Fruit fly (Drosophila melanogaster) whole organism, embryonic: ENCODE measurements around the gene NFAT.

Experiments used
- CG10209 ChIP-seq: fragments of 200-800 bp; sonication (Bioruptor generic); optimal IDR thresholded peaks from 3 replicates; lab custom pipeline; 2017; ENCODE audit warnings: missing biosample characterization, mild to moderate bottlenecking, missing genetic modification characterization, missing genetic modification reagents
- CG12299 ChIP-seq: fragments of 200-800 bp; sonication (Bioruptor generic); optimal IDR thresholded peaks from 2 replicates; lab custom pipeline; 2018; ENCODE audit warnings: missing biosample characterization, mild to moderate bottlenecking, missing genetic modification characterization
- CG1233 ChIP-seq: fragments of 200-800 bp; sonication (Bioruptor generic); optimal IDR thresholded peaks from 4 replicates; lab custom pipeline; 2018; ENCODE audit warnings: missing biosample characterization, mild to moderate bottlenecking, missing genetic modification characterization
- CG13624 ChIP-seq: fragments of 200-800 bp; sonication (Bioruptor generic); optimal IDR thresholded peaks from 2 replicates; lab custom pipeline; 2016; ENCODE audit warnings: missing biosample characterization, missing genetic modification characterization
- CG14050 ChIP-seq: fragments of 200-800 bp; sonication (Bioruptor generic); IDR thresholded peaks from 3 replicates; pipeline ENCODE4 v1.3.6; 2022; ENCODE audit warnings: missing biosample characterization, missing genetic modification characterization
- CG14860 ChIP-seq: fragments of 200-800 bp; sonication (Bioruptor generic); IDR thresholded peaks from 3 replicates; pipeline ENCODE4 v1.3.6; 2022; ENCODE audit warnings: missing biosample characterization, missing genetic modification characterization; ENCODE audit not compliant: partially characterized antibody
- CG15011 ChIP-seq: fragments of 200-800 bp; sonication (Bioruptor generic); optimal IDR thresholded peaks from 3 replicates; lab custom pipeline; 2018; ENCODE audit warnings: missing biosample characterization, mild to moderate bottlenecking, missing genetic modification characterization
- CG1647 ChIP-seq: fragments of 200-800 bp; sonication (Bioruptor generic); optimal IDR thresholded peaks from 3 replicates; lab custom pipeline; 2016; ENCODE audit warnings: missing biosample characterization, missing genetic modification characterization
- CG16863 ChIP-seq: fragments of 200-800 bp; sonication (Bioruptor generic); optimal IDR thresholded peaks from 3 replicates; lab custom pipeline; 2016; ENCODE audit warnings: missing biosample characterization, missing genetic modification characterization
- CG17912 ChIP-seq: fragments of 200-800 bp; sonication (Bioruptor generic); optimal IDR thresholded peaks from 2 replicates; lab custom pipeline; 2018; ENCODE audit warnings: missing biosample characterization, mild to moderate bottlenecking, missing genetic modification characterization
- CG18619 ChIP-seq: fragments of 200-800 bp; sonication (Bioruptor generic); optimal IDR thresholded peaks from 3 replicates; lab custom pipeline; 2017; ENCODE audit warnings: missing biosample characterization, mild to moderate bottlenecking, missing genetic modification characterization
- CG2129 ChIP-seq: fragments of 200-800 bp; sonication (Bioruptor generic); IDR thresholded peaks from 2 replicates; pipeline ENCODE4 v1.3.6; 2022; ENCODE audit warnings: missing biosample characterization, missing genetic modification characterization; ENCODE audit not compliant: partially characterized antibody
- CG30403 ChIP-seq: fragments of 200-800 bp; sonication (Bioruptor generic); optimal IDR thresholded peaks from 3 replicates; lab custom pipeline; 2016; ENCODE audit warnings: missing biosample characterization, missing genetic modification characterization
- CG31388 ChIP-seq: fragments of 200-800 bp; sonication (Bioruptor generic); optimal IDR thresholded peaks from 2 replicates; lab custom pipeline; 2016; ENCODE audit warnings: missing biosample characterization, missing genetic modification characterization
- CG34422 ChIP-seq: fragments of 200-800 bp; sonication (Bioruptor generic); IDR thresholded peaks from 3 replicates; pipeline ENCODE4 v1.3.6; 2022; ENCODE audit warnings: missing biosample characterization, missing genetic modification characterization
- CG8089 ChIP-seq: fragments of 200-800 bp; sonication (Bioruptor generic); optimal IDR thresholded peaks from 3 replicates; lab custom pipeline; 2016; ENCODE audit warnings: missing biosample characterization, missing genetic modification characterization
- CHES-1-like ChIP-seq: fragments of 200-800 bp; sonication (Bioruptor generic); optimal IDR thresholded peaks from 2 replicates; lab custom pipeline; 2016; ENCODE audit warnings: missing biosample characterization, missing genetic modification characterization
- Deaf1 ChIP-seq: fragments of 200-800 bp; optimal IDR thresholded peaks from 3 replicates; lab custom pipeline; 2019; ENCODE audit warnings: missing biosample characterization, mild to moderate bottlenecking, missing genetic modification characterization, moderate library complexity
- Drgx ChIP-seq: fragments of 200-800 bp; sonication (Bioruptor generic); IDR thresholded peaks from 2 replicates; pipeline ENCODE4 v1.3.6; 2022; ENCODE audit warnings: missing biosample characterization, missing genetic modification characterization
- Fer3 ChIP-seq: fragments of 200-800 bp; sonication (Bioruptor generic); optimal IDR thresholded peaks from 2 replicates; lab custom pipeline; 2018; ENCODE audit warnings: missing biosample characterization, mild to moderate bottlenecking, missing genetic modification characterization, moderate library complexity
- HLH54F ChIP-seq: fragments of 200-800 bp; sonication (Bioruptor generic); optimal IDR thresholded peaks from 3 replicates; lab custom pipeline; 2016; ENCODE audit warnings: missing biosample characterization, missing genetic modification characterization
- Kr ChIP-seq: fragments of 200-800 bp; sonication (Bioruptor generic); optimal IDR thresholded peaks from 2 replicates; lab custom pipeline; 2017; ENCODE audit warnings: missing biosample characterization, mild to moderate bottlenecking, missing genetic modification characterization
- Oaz ChIP-seq: fragments of 200-800 bp; sonication (Bioruptor generic); IDR thresholded peaks from 2 replicates; pipeline ENCODE4 v1.3.6; 2022; ENCODE audit warnings: missing biosample characterization, missing genetic modification characterization
- Opbp ChIP-seq: fragments of 200-800 bp; sonication (Bioruptor generic); IDR thresholded peaks from 3 replicates; pipeline ENCODE4 v1.3.6; 2022; ENCODE audit warnings: missing biosample characterization, missing genetic modification characterization; ENCODE audit not compliant: partially characterized antibody
- Optix ChIP-seq: fragments of 200-800 bp; sonication (Bioruptor generic); IDR thresholded peaks from 3 replicates; pipeline ENCODE4 v1.3.6; 2022; ENCODE audit warnings: missing biosample characterization, missing genetic modification characterization
- Spps ChIP-seq: fragments of 200-800 bp; sonication (Bioruptor generic); optimal IDR thresholded peaks from 2 replicates; lab custom pipeline; 2018; ENCODE audit warnings: missing biosample characterization, mild to moderate bottlenecking, missing genetic modification characterization
- ap ChIP-seq: fragments of 200-800 bp; sonication (Bioruptor generic); IDR thresholded peaks from 2 replicates; pipeline ENCODE4 v1.3.6; 2022; ENCODE audit warnings: missing biosample characterization, missing genetic modification characterization
- bab2 ChIP-seq: fragments of 200-800 bp; sonication (Bioruptor generic); optimal IDR thresholded peaks from 2 replicates; lab custom pipeline; 2016; ENCODE audit warnings: missing biosample characterization, missing genetic modification characterization
- bowl ChIP-seq: fragments of 200-800 bp; sonication (Bioruptor generic); IDR thresholded peaks from 2 replicates; pipeline ENCODE4 v1.3.6; 2022; ENCODE audit warnings: missing biosample characterization, missing genetic modification characterization
- cas ChIP-seq: fragments of 200-800 bp; sonication (Bioruptor generic); IDR thresholded peaks from 2 replicates; pipeline ENCODE4 v1.3.6; 2022; ENCODE audit warnings: missing biosample characterization, missing genetic modification characterization
- cg ChIP-seq: fragments of 200-800 bp; sonication (Bioruptor generic); optimal IDR thresholded peaks from 3 replicates; lab custom pipeline; 2019; ENCODE audit warnings: missing biosample characterization, mild to moderate bottlenecking, missing genetic modification characterization, moderate library complexity
- fd64A ChIP-seq: fragments of 200-800 bp; sonication (Bioruptor generic); optimal IDR thresholded peaks from 3 replicates; lab custom pipeline; 2018; ENCODE audit warnings: missing biosample characterization, mild to moderate bottlenecking, missing genetic modification characterization
- h ChIP-seq: fragments of >200 bp; optimal IDR thresholded peaks from 2 replicates; lab custom pipeline; 2017
- hb ChIP-seq: fragments of 200-800 bp; sonication (Bioruptor generic); IDR thresholded peaks from 3 replicates; pipeline ENCODE4 v1.3.6; 2022; ENCODE audit warnings: missing biosample characterization, missing genetic modification characterization; ENCODE audit not compliant: partially characterized antibody
- ind ChIP-seq: fragments of 200-800 bp; sonication (Bioruptor generic); optimal IDR thresholded peaks from 3 replicates; lab custom pipeline; 2016; ENCODE audit warnings: missing biosample characterization, missing genetic modification characterization
- kah ChIP-seq: fragments of 200-800 bp; sonication (Bioruptor generic); optimal IDR thresholded peaks from 2 replicates; lab custom pipeline; 2018; ENCODE audit warnings: missing biosample characterization, mild to moderate bottlenecking, missing genetic modification characterization
- kni ChIP-seq: fragments of 200-800 bp; sonication (Bioruptor generic); optimal IDR thresholded peaks from 3 replicates; lab custom pipeline; 2017; ENCODE audit warnings: mild to moderate bottlenecking, missing biosample characterization, missing genetic modification reagents, missing genetic modification characterization
- nmo ChIP-seq: fragments of 200-800 bp; sonication (Bioruptor generic); optimal IDR thresholded peaks from 2 replicates; lab custom pipeline; 2018; ENCODE audit warnings: missing biosample characterization, mild to moderate bottlenecking, missing genetic modification characterization, moderate library complexity
- prd ChIP-seq, 3 experiments: fragments of >200 bp in 2 of 3; fragments of 200-800 bp in 1 of 3; sonication (Bioruptor generic) in 1 of 3; optimal IDR thresholded peaks in 2 of 3; IDR thresholded peaks in 1 of 3; 2 replicates in 2 of 3; 3 replicates in 1 of 3; pipeline versions ENCODE4 v1.3.6 to Lab custom; 2017 to 2022; ENCODE audit warnings: missing biosample characterization in 1 of 3, missing genetic modification characterization in 1 of 3
- rib ChIP-seq: fragments of 200-800 bp; sonication (Bioruptor generic); IDR thresholded peaks from 2 replicates; pipeline ENCODE4 v1.3.6; 2022; ENCODE audit warnings: missing biosample characterization, missing genetic modification characterization
- sc ChIP-seq, 3 experiments: fragments of >200 bp in 2 of 3; fragments of 200-800 bp in 1 of 3; sonication (Bioruptor generic) in 1 of 3; optimal IDR thresholded peaks; 2 replicates in 2 of 3; 3 replicates in 1 of 3; lab custom pipeline; 2017; ENCODE audit warnings: mild to moderate bottlenecking in 1 of 3, missing biosample characterization in 1 of 3, missing genetic modification characterization in 1 of 3, missing genetic modification reagents in 1 of 3
- scrt ChIP-seq: fragments of 200-800 bp; sonication (Bioruptor generic); optimal IDR thresholded peaks from 2 replicates; lab custom pipeline; 2018; ENCODE audit warnings: missing biosample characterization, mild to moderate bottlenecking, missing genetic modification characterization, moderate library complexity

The NFAT gene

DNA sequence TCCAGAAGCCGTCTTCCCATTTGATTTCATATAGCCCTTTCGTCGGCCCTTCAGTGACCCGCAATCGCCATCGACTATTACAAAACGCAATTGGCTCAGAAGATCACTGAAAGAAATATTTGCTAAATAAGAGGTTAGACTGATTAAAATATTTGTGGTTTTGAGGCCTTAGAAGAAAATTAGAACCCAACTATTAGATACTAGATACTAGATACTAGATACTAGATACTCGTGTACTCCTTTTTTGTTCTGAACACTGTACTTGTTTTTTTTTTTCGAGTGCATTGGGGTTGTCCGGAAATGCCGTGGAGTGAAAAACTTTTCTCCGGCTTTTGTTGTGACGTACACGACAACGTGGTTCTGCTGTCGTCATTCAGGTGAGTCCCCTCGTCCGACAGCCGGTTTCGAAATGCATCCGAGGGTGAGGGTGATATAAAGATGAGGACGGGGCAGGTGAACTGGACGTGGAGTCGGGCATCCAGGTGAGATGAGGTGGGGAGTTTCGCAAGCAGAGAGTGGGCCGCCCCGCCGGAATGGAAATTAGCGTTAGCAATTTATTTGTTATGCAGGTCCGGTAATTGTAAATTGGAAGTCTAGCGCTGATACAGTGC lies 5.8 kb downstream of the NFAT start (continued):
- TF ChIP-seq prd (optimal IDR thresholded peaks at IDR 0.05; lab: Kevin White, UChicago) (no peak), prd (GFP tag; IDR thresholded peaks at IDR 0.05; lab: Robert Waterston, UW) (peak; percentile 46; the same call in 1 of the 3 replicates), CG18619 (GFP tag; lab: Kevin White, UChicago) (no peak), kah (GFP tag; lab: Kevin White, UChicago) (no peak), bab2 (GFP tag; lab: Kevin White, UChicago) (peak; percentile 39), cas (GFP tag; lab: Robert Waterston, UW) (no peak), CG16863 (peak; percentile 36), HLH54F (GFP tag; lab: Kevin White, UChicago) (no peak), Spps (tag; lab: Kevin White, UChicago) (no peak), Fer3 (tag; lab: Kevin White, UChicago) (no peak), kni (GFP tag; lab: Kevin White, UChicago) (no peak), Oaz (GFP tag; lab: Robert Waterston, UW) (no peak), CG17912 (no peak), fd64A (GFP tag; lab: Kevin White, UChicago) (no peak), rib (no peak), CG1233 (GFP tag; lab: Kevin White, UChicago) (no peak), hb (GFP tag; lab: Robert Waterston, UW) (no peak), CHES-1-like (peak; percentile 15), Deaf1 (no peak), ind (GFP tag; lab: Kevin White, UChicago) (peak; percentile 28), Kr (GFP tag; lab: Kevin White, UChicago) (no peak), bowl (no peak), CG10209 (GFP tag; lab: Kevin White, UChicago) (peak; percentile 33), CG12299 (tag; lab: Kevin White, UChicago) (no peak), CG2129 (GFP tag; lab: Robert Waterston, UW) (no peak), h (lab: Kevin White, UChicago) (no peak), CG15011 (GFP tag; lab: Kevin White, UChicago) (no peak), CG34422 (GFP tag; lab: Robert Waterston, UW) (0 out of 3 replicates have a peak, but pooled peaks have one; percentile 13), CG31388 (GFP tag; lab: Kevin White, UChicago) (no peak), Optix (GFP tag; lab: Robert Waterston, UW) (no peak), CG8089 (peak; percentile 17), CG1647 (GFP tag; lab: Kevin White, UChicago) (no peak), CG14860 (GFP tag; lab: Robert Waterston, UW) (no peak), cg (GFP tag; lab: Kevin White, UChicago) (no peak), nmo (GFP tag; lab: Kevin White, UChicago) (peak; percentile 32), scrt (GFP tag; lab: Kevin White, UChicago) (no peak), CG14050 (GFP tag; lab: Robert Waterston, UW) (no peak), Opbp (GFP tag; lab: Robert Waterston, UW) (no peak), CG30403 (peak; percentile 35), Drgx (GFP tag; lab: Robert Waterston, UW) (0 out of 2 replicates have a peak, but pooled peaks have one; percentile 8), ap (GFP tag; lab: Robert Waterston, UW) (no peak), CG13624 (GFP tag; lab: Kevin White, UChicago) (no peak), sc (optimal IDR thresholded peaks at IDR 0.05; lab: Kevin White, UChicago) (no peak), sc (GFP tag; optimal IDR thresholded peaks at IDR 0.05; lab: Kevin White, UChicago) (no peak)
